Worm (Caenorhabditis elegans) whole organism, mixed stage, embryonic: ENCODE results near the gene F56C9.6.

Experiments
- M03D4.4 ChIP-seq: sonication (generic microtip); optimal IDR thresholded peaks from 2 replicates; lab custom pipeline; 2017; ENCODE audit warnings: mild to moderate bottlenecking, missing genetic modification characterization, missing compliant biosample characterization
- bed-3 ChIP-seq: fragments of 200-800 bp; sonication (Bioruptor generic); optimal IDR thresholded peaks from 3 replicates; lab custom pipeline; 2018; ENCODE audit warnings: mild to moderate bottlenecking, missing genetic modification characterization, moderate library complexity, missing compliant biosample characterization
- blmp-1 ChIP-seq: fragments of 150-350 bp; optimal IDR thresholded peaks from 2 replicates; lab custom pipeline; 2014; ENCODE audit warnings: missing biosample characterization, missing genetic modification characterization
- ceh-39 ChIP-seq: fragments of 150-350 bp; optimal IDR thresholded peaks from 2 replicates; lab custom pipeline; 2014; ENCODE audit warnings: missing biosample characterization, missing genetic modification characterization
- ceh-43 ChIP-seq: fragments of 200-800 bp; sonication (Bioruptor generic); optimal IDR thresholded peaks from 2 replicates; lab custom pipeline; 2018; ENCODE audit warnings: mild to moderate bottlenecking, missing genetic modification characterization, moderate library complexity, missing compliant biosample characterization
- ceh-83 ChIP-seq: fragments of 200-800 bp; sonication (Bioruptor generic); optimal IDR thresholded peaks from 2 replicates; lab custom pipeline; 2018; ENCODE audit warnings: mild to moderate bottlenecking, missing genetic modification characterization, missing compliant biosample characterization
- ces-1 ChIP-seq: fragments of 150-350 bp; optimal IDR thresholded peaks from 2 replicates; lab custom pipeline; 2014; ENCODE audit warnings: missing biosample characterization, missing genetic modification reagents, missing genetic modification characterization
- cnd-1 ChIP-seq: fragments of 200-800 bp; sonication (Bioruptor generic); optimal IDR thresholded peaks from 2 replicates; lab custom pipeline; 2018; ENCODE audit warnings: mild to moderate bottlenecking, missing genetic modification characterization, missing compliant biosample characterization
- drap-1 ChIP-seq: fragments of 200-800 bp; sonication (Bioruptor generic); optimal IDR thresholded peaks from 3 replicates; lab custom pipeline; 2018; ENCODE audit warnings: mild to moderate bottlenecking, missing genetic modification characterization, missing compliant biosample characterization
- elt-1 ChIP-seq: sonication (generic microtip); optimal IDR thresholded peaks from 2 replicates; lab custom pipeline; 2017; ENCODE audit warnings: missing genetic modification characterization, mild to moderate bottlenecking, missing compliant biosample characterization, antibody characterized with exemption, moderate library complexity, borderline replicate concordance; ENCODE audit not compliant: insufficient read depth
- elt-3 ChIP-seq: fragments of 150-350 bp; optimal IDR thresholded peaks from 2 replicates; lab custom pipeline; 2014; ENCODE audit warnings: missing biosample characterization, missing genetic modification characterization
- flh-1 ChIP-seq: fragments of 200-800 bp; sonication (Bioruptor generic); optimal IDR thresholded peaks from 2 replicates; lab custom pipeline; 2018; ENCODE audit warnings: mild to moderate bottlenecking, missing genetic modification characterization, moderate library complexity, missing compliant biosample characterization
- ham-2 ChIP-seq: fragments of 200-800 bp; sonication (Bioruptor generic); optimal IDR thresholded peaks from 2 replicates; lab custom pipeline; 2018; ENCODE audit warnings: mild to moderate bottlenecking, missing genetic modification characterization, missing compliant biosample characterization
- hlh-1 ChIP-seq: fragments of 150-350 bp; optimal IDR thresholded peaks from 2 replicates; lab custom pipeline; 2014; ENCODE audit warnings: missing biosample characterization, missing genetic modification reagents, missing genetic modification characterization
- lin-13 ChIP-seq: fragments of 150-350 bp; optimal IDR thresholded peaks from 2 replicates; lab custom pipeline; 2014; ENCODE audit warnings: missing biosample characterization, missing genetic modification characterization
- lin-32 ChIP-seq: fragments of 200-800 bp; sonication (Bioruptor generic); optimal IDR thresholded peaks from 2 replicates; lab custom pipeline; 2018; ENCODE audit warnings: mild to moderate bottlenecking, missing genetic modification characterization, missing compliant biosample characterization
- lsy-2 ChIP-seq: fragments of 150-350 bp; optimal IDR thresholded peaks from 2 replicates; lab custom pipeline; 2014; ENCODE audit warnings: missing biosample characterization, missing genetic modification characterization
- mep-1 ChIP-seq: fragments of 150-350 bp; optimal IDR thresholded peaks from 2 replicates; lab custom pipeline; 2017; ENCODE audit warnings: missing biosample characterization, missing genetic modification reagents, missing genetic modification characterization, inconsistent platforms
- mls-2 ChIP-seq: sonication (generic microtip); optimal IDR thresholded peaks from 2 replicates; lab custom pipeline; 2016; ENCODE audit warnings: mild to moderate bottlenecking, missing genetic modification characterization, moderate library complexity, missing compliant biosample characterization
- nhr-12 ChIP-seq: fragments of 150-350 bp; optimal IDR thresholded peaks from 2 replicates; lab custom pipeline; 2014; ENCODE audit warnings: missing biosample characterization, missing genetic modification characterization
- nhr-2 ChIP-seq: fragments of 150-350 bp; optimal IDR thresholded peaks from 2 replicates; lab custom pipeline; 2014; ENCODE audit warnings: missing biosample characterization, missing genetic modification characterization
- nhr-237 ChIP-seq: fragments of 150-350 bp; optimal IDR thresholded peaks from 2 replicates; lab custom pipeline; 2014; ENCODE audit warnings: missing biosample characterization, missing genetic modification characterization
- nhr-28 ChIP-seq: fragments of 150-350 bp; optimal IDR thresholded peaks from 2 replicates; lab custom pipeline; 2014; ENCODE audit warnings: missing biosample characterization, missing genetic modification characterization
- nhr-76 ChIP-seq: sonication (generic microtip); optimal IDR thresholded peaks from 2 replicates; lab custom pipeline; 2017; ENCODE audit warnings: missing biosample characterization, missing genetic modification characterization
- pha-4 ChIP-seq: fragments of 150-350 bp; optimal IDR thresholded peaks from 2 replicates; lab custom pipeline; 2018; ENCODE audit warnings: missing biosample characterization, missing genetic modification reagents, missing genetic modification characterization
- snpc-4 ChIP-seq: fragments of 150-350 bp; optimal IDR thresholded peaks from 2 replicates; lab custom pipeline; 2014; ENCODE audit warnings: missing biosample characterization, missing genetic modification characterization
- sptf-1 ChIP-seq: sonication (generic microtip); optimal IDR thresholded peaks from 2 replicates; lab custom pipeline; 2017; ENCODE audit warnings: mild to moderate bottlenecking, missing genetic modification characterization, moderate library complexity, missing compliant biosample characterization
- tbx-8 ChIP-seq: fragments of 200-800 bp; sonication (Bioruptor generic); optimal IDR thresholded peaks from 2 replicates; lab custom pipeline; 2018; ENCODE audit warnings: mild to moderate bottlenecking, missing genetic modification characterization, moderate library complexity, missing compliant biosample characterization
- unc-120 ChIP-seq: sonication (generic microtip); optimal IDR thresholded peaks from 2 replicates; lab custom pipeline; 2017; ENCODE audit warnings: missing genetic modification characterization, missing compliant biosample characterization; ENCODE audit not compliant: poor library complexity, severe bottlenecking
- unc-39 ChIP-seq: fragments of 150-350 bp; optimal IDR thresholded peaks from 2 replicates; lab custom pipeline; 2014; ENCODE audit warnings: missing biosample characterization, missing genetic modification characterization
- unc-62 ChIP-seq: fragments of 150-350 bp; optimal IDR thresholded peaks from 2 replicates; lab custom pipeline; 2014; ENCODE audit warnings: missing biosample characterization, missing genetic modification reagents, missing genetic modification characterization
- zip-8 ChIP-seq: fragments of 150-350 bp; optimal IDR thresholded peaks from 2 replicates; lab custom pipeline; 2014; ENCODE audit warnings: missing biosample characterization, missing genetic modification characterization
- ztf-11 ChIP-seq: fragments of 150-350 bp; optimal IDR thresholded peaks from 2 replicates; lab custom pipeline; 2014; ENCODE audit warnings: missing biosample characterization, missing genetic modification characterization

The F56C9.6 gene

ce11 chrIII:7275296-7275695, 35.3 kb downstream of the F56C9.6 start, which contains the start of gene psd-1:
Gene psd-1, minus strand, starts transcription at chrIII:7275396.
- TF ChIP-seq hlh-1 (tag; lab: Kevin White, UChicago) = no peak
- TF ChIP-seq nhr-237 (tag; lab: Kevin White, UChicago) = no peak
- no peak for TF ChIP-seq ceh-83 (GFP tag; lab: Kevin White, UChicago)
- TF ChIP-seq nhr-2 (tag; lab: Kevin White, UChicago) = no peak

- TF ChIP-seq tbx-8 (GFP tag; lab: Kevin White, UChicago) = no peak
- no peak for TF ChIP-seq cnd-1 (tag; lab: Kevin White, UChicago)
- no peak for TF ChIP-seq bed-3 (GFP tag; lab: Kevin White, UChicago)
- TF ChIP-seq sptf-1 = no peak
- TF ChIP-seq mep-1 (tag; lab: Kevin White, UChicago) = no peak
- no peak for TF ChIP-seq elt-3 (tag; lab: Kevin White, UChicago)
- TF ChIP-seq drap-1 (GFP tag; lab: Kevin White, UChicago) = no peak
- TF ChIP-seq nhr-12 (tag; lab: Kevin White, UChicago) = no peak
- TF ChIP-seq ces-1 (GFP tag; lab: Kevin White, UChicago) = no peak
- no peak for TF ChIP-seq lin-32 (GFP tag; lab: Kevin White, UChicago)
- no peak for TF ChIP-seq unc-62
- TF ChIP-seq snpc-4 = no peak
- no peak for TF ChIP-seq M03D4.4 (tag; lab: Kevin White, UChicago)
- no peak for TF ChIP-seq flh-1 (GFP tag; lab: Kevin White, UChicago)
- no peak for TF ChIP-seq zip-8 (tag; lab: Kevin White, UChicago)
- no peak for TF ChIP-seq ham-2 (GFP tag; lab: Kevin White, UChicago)
- no peak for TF ChIP-seq lin-13 (tag; lab: Kevin White, UChicago)
- no peak for TF ChIP-seq nhr-76 (tag; lab: Kevin White, UChicago)
- TF ChIP-seq lsy-2 = no peak
- no peak for TF ChIP-seq nhr-237 (tag; lab: Kevin White, UChicago)
- TF ChIP-seq, all 35 proteins: peak for 0
Observed at ce11 chrIII:7273718-7274117, 36.9 kb downstream of the F56C9.6 start.

- TF ChIP-seq ceh-39 (tag; lab: Kevin White, UChicago) = no peak
- TF ChIP-seq cnd-1 (tag; lab: Kevin White, UChicago) = no peak
- no peak for TF ChIP-seq flh-1 (GFP tag; lab: Kevin White, UChicago)
- TF ChIP-seq ces-1 (GFP tag; lab: Kevin White, UChicago) = no peak
- no peak for TF ChIP-seq nhr-76 (tag; lab: Kevin White, UChicago)
- no peak for TF ChIP-seq unc-62
- no peak for TF ChIP-seq M03D4.4 (tag; lab: Kevin White, UChicago)
- no peak for TF ChIP-seq zip-8 (tag; lab: Kevin White, UChicago)
- TF ChIP-seq nhr-237 (tag; lab: Kevin White, UChicago) = no peak
- TF ChIP-seq mls-2 = no peak
- TF ChIP-seq lsy-2 = no peak
- no peak for TF ChIP-seq ceh-43
- no peak for TF ChIP-seq nhr-28 (tag; lab: Kevin White, UChicago)
- no peak for TF ChIP-seq sptf-1
- TF ChIP-seq nhr-12 (tag; lab: Kevin White, UChicago) = no peak
- no peak for TF ChIP-seq unc-120 (tag; lab: Kevin White, UChicago)
- no peak for TF ChIP-seq hlh-1 (tag; lab: Kevin White, UChicago)
- no peak for TF ChIP-seq lin-13 (tag; lab: Kevin White, UChicago)
- TF ChIP-seq elt-1 = no peak
- TF ChIP-seq, all 35 proteins: peak for 0
Observed at ce11 chrIII:7272828-7273227, 37.7 kb downstream of the F56C9.6 start.

ce11 chrIII:7272088-7272487, 38.5 kb downstream of the F56C9.6 start:
- TF ChIP-seq unc-62 (no peak), M03D4.4 (tag; lab: Kevin White, UChicago) (peak; percentile 64), nhr-237 (tag; lab: Kevin White, UChicago) (no peak), ceh-39 (tag; lab: Kevin White, UChicago) (no peak), mep-1 (tag; lab: Kevin White, UChicago) (peak; percentile 33), ces-1 (GFP tag; lab: Kevin White, UChicago) (peak; percentile 34), sptf-1 (peak; percentile 37), mls-2 (peak; percentile 75), ceh-83 (GFP tag; lab: Kevin White, UChicago) (peak; percentile 6), lsy-2 (peak; percentile 16), lin-13 (tag; lab: Kevin White, UChicago) (peak; percentile 36), unc-39 (tag; lab: Kevin White, UChicago) (no peak), zip-8 (tag; lab: Kevin White, UChicago) (no peak), blmp-1 (tag; lab: Kevin White, UChicago) (no peak), unc-120 (tag; lab: Kevin White, UChicago) (peak; percentile 46), flh-1 (GFP tag; lab: Kevin White, UChicago) (no peak), snpc-4 (no peak), ztf-11 (tag; lab: Kevin White, UChicago) (no peak), ceh-43 (peak; percentile 64), pha-4 (tag; lab: Kevin White, UChicago) (peak; percentile 9), cnd-1 (tag; lab: Kevin White, UChicago) (peak; percentile 11)
- TF ChIP-seq, all 35 proteins: peak for 12
